Fruit fly (Drosophila melanogaster) whole organism, embryonic: ENCODE data around the gene Mgat4a.
A peak's percentile ranks its signal among the peaks of the same experiment; 100 is the strongest.

ENCODE experiments used
- Asciz ChIP-seq: fragments of 200-800 bp; sonication (Bioruptor generic); optimal IDR thresholded peaks from 2 replicates; lab custom pipeline; 2017; ENCODE audit warnings: missing biosample characterization, mild to moderate bottlenecking, missing genetic modification characterization, missing genetic modification reagents
- Atf3 ChIP-seq: fragments of 200-800 bp; sonication (Bioruptor generic); optimal IDR thresholded peaks from 3 replicates; lab custom pipeline; 2016; ENCODE audit warnings: missing biosample characterization, missing genetic modification characterization
- CG13424 ChIP-seq: fragments of 200-800 bp; sonication (Bioruptor generic); optimal IDR thresholded peaks from 2 replicates; lab custom pipeline; 2019; ENCODE audit warnings: missing biosample characterization, mild to moderate bottlenecking, missing genetic modification characterization, moderate library complexity
- CG15514 ChIP-seq: fragments of 200-800 bp; sonication (Bioruptor generic); optimal IDR thresholded peaks from 3 replicates; lab custom pipeline; 2017; ENCODE audit warnings: missing biosample characterization, missing genetic modification characterization, mild to moderate bottlenecking, moderate library complexity, missing genetic modification reagents
- CG15601 ChIP-seq: fragments of 200-800 bp; sonication (Bioruptor generic); optimal IDR thresholded peaks from 3 replicates; lab custom pipeline; 2019; ENCODE audit warnings: missing biosample characterization, mild to moderate bottlenecking, missing genetic modification characterization, moderate library complexity
- CG16813 ChIP-seq: fragments of 200-800 bp; sonication (Bioruptor generic); IDR thresholded peaks from 3 replicates; pipeline ENCODE4 v1.3.6; 2022; ENCODE audit warnings: missing biosample characterization, missing genetic modification characterization; ENCODE audit not compliant: partially characterized antibody
- CG16863 ChIP-seq: fragments of 200-800 bp; sonication (Bioruptor generic); optimal IDR thresholded peaks from 3 replicates; lab custom pipeline; 2016; ENCODE audit warnings: missing biosample characterization, missing genetic modification characterization
- CG1792 ChIP-seq: fragments of 200-800 bp; sonication (Bioruptor generic); optimal IDR thresholded peaks from 2 replicates; lab custom pipeline; 2016; ENCODE audit warnings: missing biosample characterization, missing genetic modification characterization
- CG18011 ChIP-seq: fragments of 200-800 bp; sonication (Bioruptor generic); optimal IDR thresholded peaks from 2 replicates; lab custom pipeline; 2017; ENCODE audit warnings: missing biosample characterization, missing genetic modification characterization, mild to moderate bottlenecking, moderate library complexity, missing genotype
- CG2678 ChIP-seq: fragments of 200-800 bp; sonication (Bioruptor generic); optimal IDR thresholded peaks from 3 replicates; lab custom pipeline; 2019; ENCODE audit warnings: missing biosample characterization, mild to moderate bottlenecking, missing genetic modification characterization, moderate library complexity
- CG4617 ChIP-seq: fragments of 200-800 bp; sonication (Bioruptor generic); optimal IDR thresholded peaks from 3 replicates; lab custom pipeline; 2016; ENCODE audit warnings: missing biosample characterization, missing genetic modification characterization, borderline replicate concordance
- CG7786 ChIP-seq: fragments of 200-800 bp; sonication (Bioruptor generic); optimal IDR thresholded peaks from 2 replicates; lab custom pipeline; 2016; ENCODE audit warnings: missing biosample characterization, missing genetic modification characterization
- CG8478 ChIP-seq: fragments of >200 bp; optimal IDR thresholded peaks from 2 replicates; lab custom pipeline; 2018
- CG9609 ChIP-seq: fragments of 200-800 bp; sonication (Bioruptor generic); optimal IDR thresholded peaks from 3 replicates; lab custom pipeline; 2016; ENCODE audit warnings: missing biosample characterization, missing genetic modification characterization
- Chrac-16 ChIP-seq: fragments of 200-800 bp; sonication (Bioruptor generic); optimal IDR thresholded peaks from 3 replicates; lab custom pipeline; 2016; ENCODE audit warnings: missing biosample characterization, missing genetic modification characterization
- Dll ChIP-seq: fragments of 200-800 bp; sonication (Bioruptor generic); IDR thresholded peaks from 4 replicates; pipeline ENCODE4 v1.3.6; 2022; ENCODE audit warnings: missing biosample characterization, missing genetic modification characterization; ENCODE audit not compliant: partially characterized antibody
- E2f1 ChIP-seq: fragments of 200-800 bp; sonication (Bioruptor generic); IDR thresholded peaks from 2 replicates; pipeline ENCODE4 v1.3.6; 2022; ENCODE audit warnings: missing biosample characterization, missing genetic modification characterization
- HLH4C ChIP-seq: fragments of 200-800 bp; sonication (Bioruptor generic); IDR thresholded peaks from 3 replicates; pipeline ENCODE4 v1.3.6; 2022; ENCODE audit warnings: missing biosample characterization, missing genetic modification characterization; ENCODE audit not compliant: partially characterized antibody
- MTF-1 ChIP-seq: fragments of 200-800 bp; sonication (Bioruptor generic); optimal IDR thresholded peaks from 2 replicates; lab custom pipeline; 2018; ENCODE audit warnings: missing biosample characterization, mild to moderate bottlenecking, missing genetic modification characterization, borderline replicate concordance
- Nf-YB ChIP-seq: fragments of 200-800 bp; sonication (Bioruptor generic); optimal IDR thresholded peaks from 3 replicates; lab custom pipeline; 2019; ENCODE audit warnings: missing biosample characterization, mild to moderate bottlenecking, missing genetic modification characterization, moderate library complexity
- ab ChIP-seq: fragments of 200-800 bp; sonication (Bioruptor generic); optimal IDR thresholded peaks from 2 replicates; lab custom pipeline; 2016; ENCODE audit warnings: missing biosample characterization, missing genetic modification characterization
- ash1 ChIP-seq: fragments of 200-800 bp; sonication (Bioruptor generic); optimal IDR thresholded peaks from 2 replicates; lab custom pipeline; 2018; ENCODE audit warnings: missing biosample characterization, mild to moderate bottlenecking, missing genetic modification characterization
- ato ChIP-seq: fragments of 200-800 bp; sonication (Bioruptor generic); IDR thresholded peaks from 2 replicates; pipeline ENCODE4 v1.3.6; 2022; ENCODE audit warnings: missing biosample characterization, missing genetic modification characterization; ENCODE audit not compliant: partially characterized antibody
- bsh ChIP-seq, 2 experiments: fragments of 200-800 bp; sonication (Bioruptor generic); optimal IDR thresholded peaks; 2 replicates each; lab custom pipeline; 2017 to 2018; ENCODE audit warnings: mild to moderate bottlenecking in 2 of 2, missing biosample characterization in 2 of 2, missing genetic modification characterization in 2 of 2, moderate library complexity in 1 of 2
- fu2 ChIP-seq: fragments of 200-800 bp; sonication (Bioruptor generic); optimal IDR thresholded peaks from 2 replicates; lab custom pipeline; 2016; ENCODE audit warnings: missing biosample characterization, missing genetic modification characterization
- inv ChIP-seq: fragments of 200-800 bp; sonication (Bioruptor generic); IDR thresholded peaks from 2 replicates; pipeline ENCODE4 v1.3.6; 2022; ENCODE audit warnings: missing biosample characterization, missing genetic modification characterization; ENCODE audit not compliant: partially characterized antibody
- lbe ChIP-seq: fragments of 200-800 bp; sonication (Bioruptor generic); optimal IDR thresholded peaks from 2 replicates; lab custom pipeline; 2016; ENCODE audit warnings: missing biosample characterization, mild to moderate bottlenecking, missing genetic modification characterization
- seq ChIP-seq: fragments of 200-800 bp; sonication (Bioruptor generic); IDR thresholded peaks from 2 replicates; pipeline ENCODE4 v1.3.6; 2022; ENCODE audit warnings: missing biosample characterization, missing genetic modification characterization
- sna ChIP-seq: fragments of 200-800 bp; sonication (Bioruptor generic); IDR thresholded peaks from 2 replicates; pipeline ENCODE4 v1.3.6; 2022; ENCODE audit warnings: missing biosample characterization, missing genetic modification characterization; ENCODE audit not compliant: partially characterized antibody
- stc ChIP-seq: fragments of 200-800 bp; sonication (Bioruptor generic); IDR thresholded peaks from 2 replicates; pipeline ENCODE4 v1.3.6; 2022; ENCODE audit warnings: missing biosample characterization, missing genetic modification characterization
- vvl ChIP-seq: fragments of 200-800 bp; sonication (Bioruptor generic); IDR thresholded peaks from 2 replicates; pipeline ENCODE4 v1.3.6; 2022; ENCODE audit warnings: missing biosample characterization, missing genetic modification characterization

Gene Mgat4a

dm6 chr3L:14759984-14760626, 1.7 kb upstream of the Mgat4a start (continued):
- peak; percentile 10 for TF ChIP-seq CG4617 (GFP tag; lab: Kevin White, UChicago)
- TF ChIP-seq E2f1 (GFP tag; lab: Robert Waterston, UW): peak; percentile 69
- TF ChIP-seq CG7786: peak; percentile 70
- TF ChIP-seq CG13424 (tag; lab: Kevin White, UChicago): peak; percentile 74
- TF ChIP-seq, all 482 proteins: peak for 316

dm6 chr3L:14760949-14761348, 879 bp upstream of the Mgat4a start, which contains the start of gene Trl:
Gene Trl, minus strand, starts transcription at chr3L:14761049.
- TF ChIP-seq CG9609 (GFP tag; lab: Kevin White, UChicago) (no peak), ash1 (GFP tag; lab: Kevin White, UChicago) (no peak), CG18011 (GFP tag; lab: Kevin White, UChicago) (no peak), CG15514 (GFP tag; lab: Kevin White, UChicago) (no peak), bsh (GFP tag; optimal IDR thresholded peaks at IDR 0.05; lab: Kevin White, UChicago) (no peak), fu2 (GFP tag; lab: Kevin White, UChicago) (no peak), Dll (GFP tag; lab: Robert Waterston, UW) (no peak), vvl (GFP tag; lab: Robert Waterston, UW) (no peak), CG16863 (GFP tag; lab: Kevin White, UChicago) (no peak), CG2678 (tag; lab: Kevin White, UChicago) (no peak)

- no peak for TF ChIP-seq CG1792 (GFP tag; lab: Kevin White, UChicago)
- no peak for TF ChIP-seq vvl (GFP tag; lab: Robert Waterston, UW)
- TF ChIP-seq Chrac-16 (GFP tag; lab: Kevin White, UChicago): no peak
- no peak for TF ChIP-seq stc (GFP tag; lab: Robert Waterston, UW)
- no peak for TF ChIP-seq seq (GFP tag; lab: Robert Waterston, UW)
- TF ChIP-seq Atf3 (GFP tag; lab: Kevin White, UChicago): no peak
- no peak for TF ChIP-seq lbe (GFP tag; lab: Kevin White, UChicago)
- no peak for TF ChIP-seq inv (GFP tag; lab: Robert Waterston, UW)
- no peak for TF ChIP-seq Dll (GFP tag; lab: Robert Waterston, UW)
- no peak for TF ChIP-seq ab (GFP tag; lab: Kevin White, UChicago)
- TF ChIP-seq CG16813 (GFP tag; lab: Robert Waterston, UW): no peak
- no peak for TF ChIP-seq CG8478 (lab: Kevin White, UChicago)
- no peak for TF ChIP-seq ato (GFP tag; lab: Robert Waterston, UW)
- TF ChIP-seq Asciz: no peak
- TF ChIP-seq HLH4C: no peak
- no peak for TF ChIP-seq CG15601 (tag; lab: Kevin White, UChicago)
- no peak for TF ChIP-seq MTF-1 (GFP tag; lab: Kevin White, UChicago)
- TF ChIP-seq sna (GFP tag; lab: Robert Waterston, UW): no peak
- no peak for TF ChIP-seq Nf-YB
These were observed 7.4 kb downstream of the Mgat4a start, which contains the start of gene Mgat4b for dm6 chr3L:14769183-14769582. Gene Mgat4b, minus strand, starts transcription at chr3L:14769283.
